Fruit fly (Drosophila melanogaster) whole organism, embryonic: ENCODE data around the gene Mco4.

Experiments used
- ATbp ChIP-seq: fragments of 200-800 bp; sonication (Bioruptor generic); optimal IDR thresholded peaks from 2 replicates; lab custom pipeline; 2017; ENCODE audit warnings: missing biosample characterization, mild to moderate bottlenecking, missing genetic modification characterization, missing genetic modification reagents
- Adf1 ChIP-seq: fragments of 200-800 bp; sonication (Bioruptor generic); IDR thresholded peaks from 2 replicates; pipeline ENCODE4 v1.3.6; 2022; ENCODE audit warnings: missing biosample characterization, missing genetic modification characterization
- Asciz ChIP-seq: fragments of 200-800 bp; sonication (Bioruptor generic); optimal IDR thresholded peaks from 2 replicates; lab custom pipeline; 2017; ENCODE audit warnings: missing biosample characterization, mild to moderate bottlenecking, missing genetic modification characterization, missing genetic modification reagents
- CG10431 ChIP-seq: fragments of 200-800 bp; sonication (Bioruptor generic); optimal IDR thresholded peaks from 3 replicates; lab custom pipeline; 2018; ENCODE audit warnings: missing biosample characterization, mild to moderate bottlenecking, missing genetic modification characterization
- CG11504 ChIP-seq: fragments of 200-800 bp; sonication (Bioruptor generic); optimal IDR thresholded peaks from 3 replicates; lab custom pipeline; 2019; ENCODE audit warnings: missing biosample characterization, mild to moderate bottlenecking, missing genetic modification characterization, moderate library complexity
- CG12942 ChIP-seq: fragments of 200-800 bp; sonication (Bioruptor generic); optimal IDR thresholded peaks from 3 replicates; lab custom pipeline; 2016; ENCODE audit warnings: missing biosample characterization, missing genetic modification characterization
- CG13894 ChIP-seq: fragments of 200-800 bp; sonication (Bioruptor generic); optimal IDR thresholded peaks from 3 replicates; lab custom pipeline; 2018; ENCODE audit warnings: missing biosample characterization, mild to moderate bottlenecking, missing genetic modification characterization, moderate library complexity
- CG17186 ChIP-seq: fragments of 200-800 bp; sonication (Bioruptor generic); optimal IDR thresholded peaks from 3 replicates; lab custom pipeline; 2017; ENCODE audit warnings: missing biosample characterization, missing genetic modification reagents, missing genetic modification characterization
- CG1832 ChIP-seq: fragments of 200-800 bp; sonication (Bioruptor generic); optimal IDR thresholded peaks from 2 replicates; lab custom pipeline; 2017; ENCODE audit warnings: missing biosample characterization, mild to moderate bottlenecking, missing genetic modification characterization, inconsistent platforms
- CG2116 ChIP-seq: fragments of 200-800 bp; sonication (Bioruptor generic); optimal IDR thresholded peaks from 3 replicates; lab custom pipeline; 2018; ENCODE audit warnings: missing biosample characterization, mild to moderate bottlenecking, missing genetic modification characterization
- CG3065 ChIP-seq: fragments of 200-800 bp; sonication (Bioruptor generic); optimal IDR thresholded peaks from 2 replicates; lab custom pipeline; 2016; ENCODE audit warnings: missing biosample characterization, missing genetic modification characterization
- CG31441 ChIP-seq: fragments of 200-800 bp; sonication (Bioruptor generic); IDR thresholded peaks from 2 replicates; pipeline ENCODE4 v1.3.6; 2022; ENCODE audit warnings: missing biosample characterization, missing genetic modification characterization
- CG3163 ChIP-seq: fragments of 200-800 bp; sonication (Bioruptor generic); optimal IDR thresholded peaks from 3 replicates; lab custom pipeline; 2016; ENCODE audit warnings: missing biosample characterization, missing genetic modification characterization
- CG32532 ChIP-seq: fragments of 200-800 bp; sonication (Bioruptor generic); IDR thresholded peaks from 2 replicates; pipeline ENCODE4 v1.3.6; 2022; ENCODE audit warnings: missing biosample characterization, missing genetic modification characterization
- CG32767 ChIP-seq: fragments of 200-800 bp; sonication (Bioruptor generic); IDR thresholded peaks from 2 replicates; pipeline ENCODE4 v1.3.6; 2022; ENCODE audit warnings: missing biosample characterization, missing genetic modification characterization
- CG4360 ChIP-seq: fragments of 200-800 bp; sonication (Bioruptor generic); IDR thresholded peaks from 2 replicates; pipeline ENCODE4 v1.3.6; 2022; ENCODE audit warnings: missing biosample characterization, missing genetic modification characterization
- CG9609 ChIP-seq: fragments of 200-800 bp; sonication (Bioruptor generic); optimal IDR thresholded peaks from 3 replicates; lab custom pipeline; 2016; ENCODE audit warnings: missing biosample characterization, missing genetic modification characterization
- CG9727 ChIP-seq: fragments of 200-800 bp; sonication (Bioruptor generic); optimal IDR thresholded peaks from 3 replicates; lab custom pipeline; 2017; ENCODE audit warnings: missing biosample characterization, mild to moderate bottlenecking, missing genetic modification characterization
- CHES-1-like ChIP-seq: fragments of 200-800 bp; sonication (Bioruptor generic); optimal IDR thresholded peaks from 2 replicates; lab custom pipeline; 2016; ENCODE audit warnings: missing biosample characterization, missing genetic modification characterization
- CkIIα-i1 ChIP-seq: fragments of 200-800 bp; sonication (Bioruptor generic); IDR thresholded peaks from 2 replicates; pipeline ENCODE4 v1.3.6; 2022; ENCODE audit warnings: missing biosample characterization, missing genetic modification characterization
- Dref ChIP-seq: fragments of 200-800 bp; sonication (Bioruptor generic); IDR thresholded peaks from 2 replicates; pipeline ENCODE4 v1.3.6; 2022; ENCODE audit warnings: missing biosample characterization, missing genetic modification characterization
- Drgx ChIP-seq: fragments of 200-800 bp; sonication (Bioruptor generic); IDR thresholded peaks from 2 replicates; pipeline ENCODE4 v1.3.6; 2022; ENCODE audit warnings: missing biosample characterization, missing genetic modification characterization
- HmgZ ChIP-seq: fragments of 200-800 bp; sonication (Bioruptor generic); optimal IDR thresholded peaks from 2 replicates; lab custom pipeline; 2018; ENCODE audit warnings: missing biosample characterization, mild to moderate bottlenecking, missing genetic modification characterization
- Hr39 ChIP-seq: fragments of >200 bp; optimal IDR thresholded peaks from 2 replicates; lab custom pipeline; 2017
- Hr51 ChIP-seq, 2 experiments: fragments of 200-800 bp; sonication (Bioruptor generic); optimal IDR thresholded peaks; 2 replicates in 1 of 2; 3 replicates in 1 of 2; lab custom pipeline; 2016 to 2018; ENCODE audit warnings: missing biosample characterization in 2 of 2, missing genetic modification characterization in 2 of 2, mild to moderate bottlenecking in 1 of 2, moderate library complexity in 1 of 2
- Lim3 ChIP-seq: fragments of 200-800 bp; sonication (Bioruptor generic); IDR thresholded peaks from 2 replicates; pipeline ENCODE4 v1.3.6; 2022; ENCODE audit warnings: missing biosample characterization, missing genetic modification characterization
- Lpt ChIP-seq: fragments of >200 bp; optimal IDR thresholded peaks from 2 replicates; lab custom pipeline; 2018; ENCODE audit warnings: missing biosample characterization, missing genetic modification characterization
- Myb ChIP-seq: fragments of 200-800 bp; sonication (Bioruptor generic); optimal IDR thresholded peaks from 2 replicates; lab custom pipeline; 2016; ENCODE audit warnings: missing biosample characterization, missing genetic modification characterization
- Ptx1 ChIP-seq: fragments of 200-800 bp; sonication (Bioruptor generic); IDR thresholded peaks from 2 replicates; pipeline ENCODE4 v1.3.6; 2022; ENCODE audit warnings: missing biosample characterization, missing genetic modification characterization
- Trl ChIP-seq, 3 experiments: fragments of >200 bp in 2 of 3; fragments of 200-800 bp in 1 of 3; sonication (Bioruptor generic) in 1 of 3; optimal IDR thresholded peaks; 2 replicates in 1 of 3; 3 replicates in 2 of 3; lab custom pipeline; 2016 to 2017; ENCODE audit warnings: missing biosample characterization in 1 of 3, missing genetic modification characterization in 1 of 3
- bsh ChIP-seq, 2 experiments: fragments of 200-800 bp; sonication (Bioruptor generic); optimal IDR thresholded peaks; 2 replicates each; lab custom pipeline; 2017 to 2018; ENCODE audit warnings: mild to moderate bottlenecking in 2 of 2, missing biosample characterization in 2 of 2, missing genetic modification characterization in 2 of 2, moderate library complexity in 1 of 2
- chinmo ChIP-seq: fragments of 200-800 bp; sonication (Bioruptor generic); IDR thresholded peaks from 4 replicates; pipeline ENCODE4 v1.3.6; 2022; ENCODE audit warnings: missing biosample characterization, missing genetic modification characterization; ENCODE audit not compliant: partially characterized antibody
- crp ChIP-seq, 2 experiments: fragments of 200-800 bp; sonication (Bioruptor generic); optimal IDR thresholded peaks; 2 replicates in 1 of 2; 3 replicates in 1 of 2; lab custom pipeline; 2017; ENCODE audit warnings: missing biosample characterization in 2 of 2, missing genetic modification characterization in 2 of 2, mild to moderate bottlenecking in 1 of 2, moderate library complexity in 1 of 2
- cwo ChIP-seq: fragments of 200-800 bp; sonication (Bioruptor generic); optimal IDR thresholded peaks from 3 replicates; lab custom pipeline; 2017; ENCODE audit warnings: missing biosample characterization, missing genetic modification characterization, mild to moderate bottlenecking, moderate library complexity, missing genetic modification reagents
- exex ChIP-seq: fragments of 200-800 bp; sonication (Bioruptor generic); optimal IDR thresholded peaks from 4 replicates; lab custom pipeline; 2018; ENCODE audit warnings: missing biosample characterization, mild to moderate bottlenecking, missing genetic modification characterization, moderate library complexity
- gem ChIP-seq: fragments of 200-800 bp; sonication (Bioruptor generic); optimal IDR thresholded peaks from 2 replicates; lab custom pipeline; 2019; ENCODE audit warnings: missing biosample characterization, mild to moderate bottlenecking, missing genetic modification characterization, moderate library complexity
- kni ChIP-seq: fragments of 200-800 bp; sonication (Bioruptor generic); optimal IDR thresholded peaks from 3 replicates; lab custom pipeline; 2017; ENCODE audit warnings: mild to moderate bottlenecking, missing biosample characterization, missing genetic modification reagents, missing genetic modification characterization
- lbe ChIP-seq: fragments of 200-800 bp; sonication (Bioruptor generic); optimal IDR thresholded peaks from 2 replicates; lab custom pipeline; 2016; ENCODE audit warnings: missing biosample characterization, mild to moderate bottlenecking, missing genetic modification characterization
- nom ChIP-seq: fragments of 200-800 bp; sonication (Bioruptor generic); optimal IDR thresholded peaks from 2 replicates; lab custom pipeline; 2017; ENCODE audit warnings: missing biosample characterization, missing genetic modification characterization, mild to moderate bottlenecking, moderate library complexity, missing genetic modification reagents
- rib ChIP-seq: fragments of 200-800 bp; sonication (Bioruptor generic); IDR thresholded peaks from 2 replicates; pipeline ENCODE4 v1.3.6; 2022; ENCODE audit warnings: missing biosample characterization, missing genetic modification characterization
- ro ChIP-seq: fragments of 200-800 bp; sonication (Bioruptor generic); IDR thresholded peaks from 2 replicates; pipeline ENCODE4 v1.3.6; 2022; ENCODE audit warnings: missing biosample characterization, missing genetic modification characterization
- row ChIP-seq: fragments of 200-800 bp; sonication (Bioruptor generic); IDR thresholded peaks from 3 replicates; pipeline ENCODE4 v1.3.6; 2022; ENCODE audit warnings: missing biosample characterization, missing genetic modification characterization
- sna ChIP-seq: fragments of 200-800 bp; sonication (Bioruptor generic); IDR thresholded peaks from 2 replicates; pipeline ENCODE4 v1.3.6; 2022; ENCODE audit warnings: missing biosample characterization, missing genetic modification characterization; ENCODE audit not compliant: partially characterized antibody
- sqz ChIP-seq: fragments of 200-800 bp; sonication (Bioruptor generic); optimal IDR thresholded peaks from 3 replicates; lab custom pipeline; 2018; ENCODE audit warnings: missing biosample characterization, mild to moderate bottlenecking, missing genetic modification characterization
- vvl ChIP-seq: fragments of 200-800 bp; sonication (Bioruptor generic); IDR thresholded peaks from 2 replicates; pipeline ENCODE4 v1.3.6; 2022; ENCODE audit warnings: missing biosample characterization, missing genetic modification characterization
- yki ChIP-seq: fragments of >200 bp; optimal IDR thresholded peaks from 3 replicates; lab custom pipeline; 2018

Mco4 gene

DNA sequence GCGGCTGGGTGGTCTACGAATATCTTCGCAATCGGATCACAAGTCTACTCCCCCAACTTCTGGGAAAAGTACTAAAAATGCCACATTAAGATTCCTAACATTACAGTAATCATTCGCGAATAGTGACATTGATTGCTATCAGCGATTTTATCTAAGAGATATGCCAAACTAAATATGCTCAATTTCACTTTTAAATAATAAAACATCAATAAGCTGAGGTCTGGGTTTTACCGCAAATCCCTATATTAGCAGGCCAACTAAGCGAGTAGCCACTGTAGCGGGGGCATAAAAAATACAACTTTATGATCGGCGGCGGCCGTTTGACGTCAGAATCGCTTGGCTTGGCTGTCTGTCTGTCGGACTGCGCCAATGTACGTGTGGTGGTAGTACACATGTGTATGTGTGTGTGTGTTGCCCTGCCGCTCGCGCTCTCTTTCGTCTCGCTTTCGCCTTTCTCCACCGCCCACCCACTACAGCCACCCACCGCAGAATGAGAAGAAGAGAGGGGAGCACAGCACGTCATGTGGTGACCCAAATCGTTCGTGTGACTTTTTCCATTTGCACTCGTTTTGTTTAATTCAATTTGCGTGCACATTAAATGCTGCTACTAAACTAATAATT lies 24.4 kb upstream of the Mco4 start (continued):
- peak; percentile 97 for TF ChIP-seq Ptx1 (GFP tag; lab: Robert Waterston, UW)

DNA sequence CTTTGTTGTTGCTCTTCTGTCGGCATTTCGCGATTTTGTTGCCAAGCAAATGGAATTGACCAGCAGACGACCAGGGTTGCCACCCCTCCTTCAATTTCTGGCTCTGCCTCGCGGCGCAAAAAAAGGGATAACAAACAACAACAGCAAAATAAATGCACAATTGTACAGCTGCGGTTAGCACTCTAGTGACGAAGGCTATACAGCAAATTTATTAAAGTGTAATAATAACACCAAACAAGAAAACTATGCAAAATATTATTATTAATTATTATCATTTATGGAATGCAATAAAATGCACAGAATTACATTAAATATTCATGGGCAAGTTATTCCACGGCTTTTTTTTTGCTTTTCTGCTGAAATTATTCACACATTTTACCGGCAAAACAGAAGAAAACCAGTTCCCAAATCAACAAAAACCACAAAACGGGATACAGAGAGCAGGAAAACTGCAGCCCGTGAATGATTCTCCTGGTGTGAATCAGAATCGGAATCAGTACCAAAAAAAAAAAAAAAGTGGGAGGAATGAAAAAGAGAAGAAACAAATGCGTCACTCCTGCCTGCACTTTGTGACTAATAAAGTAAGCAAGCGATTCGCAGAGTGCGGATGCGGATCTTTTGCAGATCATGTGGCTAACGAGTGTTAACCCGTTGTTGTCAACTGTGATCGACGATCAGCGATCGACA lies 23.4 kb upstream of the Mco4 start:
- TF ChIP-seq CG12942 (no peak), gem (peak; percentile 10), CG10431 (no peak), CG3065 (no peak), ro (GFP tag; lab: Robert Waterston, UW) (no peak), CG11504 (tag; lab: Kevin White, UChicago) (peak; percentile 3), crp (GFP tag; optimal IDR thresholded peaks at IDR 0.05; lab: Kevin White, UChicago) (no peak), CG9609 (no peak), bsh (GFP tag; optimal IDR thresholded peaks at IDR 0.05; lab: Kevin White, UChicago) (peak in 1 of 2 experiments; percentile 38), Myb (GFP tag; lab: Kevin White, UChicago) (no peak), nom (GFP tag; lab: Kevin White, UChicago) (peak; percentile 77), CG13894 (no peak), lbe (GFP tag; lab: Kevin White, UChicago) (peak; percentile 65), Drgx (GFP tag; lab: Robert Waterston, UW) (peak; percentile 36; the same call in 1 of the 2 replicates), ATbp (no peak), Lim3 (GFP tag; lab: Robert Waterston, UW) (no peak), row (peak; percentile 11; the same call in 1 of the 3 replicates), Asciz (GFP tag; lab: Kevin White, UChicago) (no peak), Hr51 (GFP tag; optimal IDR thresholded peaks at IDR 0.05; lab: Kevin White, UChicago) (peak in 1 of 2 experiments; percentile 7), exex (tag; lab: Kevin White, UChicago) (no peak), vvl (GFP tag; lab: Robert Waterston, UW) (no peak)

DNA sequence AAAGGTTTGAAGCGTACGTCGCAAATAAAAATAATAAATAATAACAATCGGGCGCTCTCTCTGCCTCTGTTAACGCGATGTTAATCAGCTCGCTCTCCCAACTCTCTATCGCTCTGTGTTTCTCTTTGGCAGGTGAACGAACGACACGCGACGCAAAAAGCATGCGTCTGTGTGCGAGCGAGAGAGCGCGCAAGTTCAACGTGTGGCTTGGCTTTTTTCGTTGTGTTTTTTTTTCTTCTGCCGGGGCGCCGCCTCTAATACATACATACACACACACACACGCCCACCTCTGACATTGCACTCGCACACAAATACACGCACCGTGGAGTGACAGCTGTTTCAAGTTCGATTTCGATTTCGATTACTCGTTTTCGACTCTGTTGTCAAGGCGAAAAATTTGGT lies 22.7 kb upstream of the Mco4 start:
- TF ChIP-seq kni (GFP tag; lab: Kevin White, UChicago) (peak; percentile 2), CG17186 (GFP tag; lab: Kevin White, UChicago) (peak; percentile 56), cwo (GFP tag; lab: Kevin White, UChicago) (peak; percentile 86), Trl (optimal IDR thresholded peaks at IDR 0.05; lab: Kevin White, UChicago) (peak; percentile 86 to 91), Trl (GFP tag; optimal IDR thresholded peaks at IDR 0.05; lab: Kevin White, UChicago) (no peak), CHES-1-like (GFP tag; lab: Kevin White, UChicago) (peak; percentile 42), CG9727 (GFP tag; lab: Kevin White, UChicago) (peak; percentile 25), sqz (GFP tag; lab: Kevin White, UChicago) (peak; percentile 97), Hr39 (lab: Kevin White, UChicago) (no peak), chinmo (GFP tag; lab: Robert Waterston, UW) (peak; percentile 96), rib (peak; percentile 48; the same call in 1 of the 2 replicates), lbe (GFP tag; lab: Kevin White, UChicago) (peak; percentile 33), CG3163 (GFP tag; lab: Kevin White, UChicago) (peak; percentile 74), CkIIα-i1 (no peak), CG31441 (no peak), CG32532 (peak; percentile 41; the same call in 1 of the 2 replicates), CG1832 (peak; percentile 34), Dref (GFP tag; lab: Robert Waterston, UW) (peak; percentile 42), HmgZ (tag; lab: Kevin White, UChicago) (no peak), Adf1 (GFP tag; lab: Robert Waterston, UW) (peak; percentile 69), Lpt (GFP tag; lab: Kevin White, UChicago) (no peak), sna (0 out of 2 replicates have a peak, but pooled peaks have one; percentile 33), CG4360 (0 out of 2 replicates have a peak, but pooled peaks have one; percentile 24), CG2116 (GFP tag; lab: Kevin White, UChicago) (peak; percentile 56), CG32767 (GFP tag; lab: Robert Waterston, UW) (peak; percentile 45; the same call in 1 of the 2 replicates), yki (lab: Kevin White, UChicago) (peak; percentile 67)
